Fruit fly (Drosophila melanogaster): ENCODE data around the gene Ho.
A peak's percentile ranks its signal among the peaks of the same experiment; 100 is the strongest.

Ho gene

dm6 chr3R:11656614-11657216, 22.8 kb upstream of the Ho start (continued):
- TF ChIP-seq corto (GFP tag; optimal IDR thresholded peaks at IDR 0.05) (peak; percentile 97), ttk (GFP tag; IDR thresholded peaks at IDR 0.05) (peak; percentile 95), CG2678 (tag; optimal IDR thresholded peaks at IDR 0.05) (peak; percentile 98), Sox102F (GFP tag; optimal IDR thresholded peaks at IDR 0.05) (peak; percentile 96), CG11696 (GFP tag; IDR thresholded peaks at IDR 0.05) (peak; percentile 91), dan (GFP tag; IDR thresholded peaks at IDR 0.05) (peak; percentile 71; the same call in 1 of the 2 replicates), Sry-β (GFP tag; optimal IDR thresholded peaks at IDR 0.05) (peak; percentile 59), CG9817 (tag; optimal IDR thresholded peaks at IDR 0.05) (peak; percentile 94), CG8089 (GFP tag; optimal IDR thresholded peaks at IDR 0.05) (peak; percentile 90), Optix (GFP tag; IDR thresholded peaks at IDR 0.05) (peak; percentile 96), lilli (GFP tag; optimal IDR thresholded peaks at IDR 0.05) (peak; percentile 98), D (optimal IDR thresholded peaks at IDR 0.05) (no peak), D (GFP tag; optimal IDR thresholded peaks at IDR 0.05) (peak; percentile 86), sna (GFP tag; IDR thresholded peaks at IDR 0.05; ENCODE audit: partially characterized antibody) (no peak), CG18476 (GFP tag; optimal IDR thresholded peaks at IDR 0.05) (peak; percentile 94), insv (GFP tag; optimal IDR thresholded peaks at IDR 0.05) (peak; percentile 37 to 51), MBD-R2 (GFP tag; IDR thresholded peaks at IDR 0.05) (peak; percentile 94), PHDP (tag; optimal IDR thresholded peaks at IDR 0.05) (peak; percentile 97), al (GFP tag; IDR thresholded peaks at IDR 0.05) (peak; percentile 97), onecut (GFP tag; IDR thresholded peaks at IDR 0.05) (peak; percentile 91), CG2116 (GFP tag; optimal IDR thresholded peaks at IDR 0.05) (peak; percentile 77), ara (GFP tag; IDR thresholded peaks at IDR 0.05) (peak; percentile 95), eve (GFP tag; optimal IDR thresholded peaks at IDR 0.05) (peak in 1 of 2 experiments; percentile 97), CG31224 (GFP tag; IDR thresholded peaks at IDR 0.05) (peak; percentile 94), Doc3 (GFP tag; IDR thresholded peaks at IDR 0.05; ENCODE audit: partially characterized antibody) (0 out of 3 replicates have a peak, but pooled peaks have one; percentile 13), CG8290 (GFP tag; optimal IDR thresholded peaks at IDR 0.05) (peak; percentile 80), CG8290 (tag; optimal IDR thresholded peaks at IDR 0.05) (peak in 1 of 2 experiments; percentile 96), usp (GFP tag; optimal IDR thresholded peaks at IDR 0.05) (no peak), unpg (GFP tag; optimal IDR thresholded peaks at IDR 0.05) (peak; percentile 97), CG3847 (GFP tag; IDR thresholded peaks at IDR 0.05) (peak; percentile 97), Asciz (GFP tag; optimal IDR thresholded peaks at IDR 0.05) (peak; percentile 93), sens (GFP tag) (peak; percentile 99), CG7963 (GFP tag; IDR thresholded peaks at IDR 0.05; ENCODE audit: partially characterized antibody) (no peak), CG15269 (tag; optimal IDR thresholded peaks at IDR 0.05) (peak; percentile 98), en (GFP tag; optimal IDR thresholded peaks at IDR 0.05) (peak; percentile 88), Rfx (GFP tag; IDR thresholded peaks at IDR 0.05) (peak; percentile 99), MTF-1 (GFP tag; optimal IDR thresholded peaks at IDR 0.05; ENCODE audit: borderline replicate concordance) (peak; percentile 92), h (optimal IDR thresholded peaks at IDR 0.05) (no peak), gsb (GFP tag; IDR thresholded peaks at IDR 0.05) (peak; percentile 95), HLH4C (GFP tag; IDR thresholded peaks at IDR 0.05; ENCODE audit: partially characterized antibody) (no peak), sr (GFP tag; IDR thresholded peaks at IDR 0.05) (peak; percentile 84), kah (GFP tag; optimal IDR thresholded peaks at IDR 0.05) (peak; percentile 86), CG17612 (GFP tag; IDR thresholded peaks at IDR 0.05) (peak; percentile 94), CG12071 (GFP tag; optimal IDR thresholded peaks at IDR 0.05) (peak; percentile 97), Camta (GFP tag; optimal IDR thresholded peaks at IDR 0.05) (peak; percentile 95), CG6175 (GFP tag; IDR thresholded peaks at IDR 0.05) (peak; percentile 96), gsb-n (tag; optimal IDR thresholded peaks at IDR 0.05) (peak; percentile 95), TFAM (GFP tag; optimal IDR thresholded peaks at IDR 0.05) (peak; percentile 68), CG1792 (GFP tag; optimal IDR thresholded peaks at IDR 0.05) (peak; percentile 92), ham (GFP tag; IDR thresholded peaks at IDR 0.05) (peak; percentile 92), sob (GFP tag; IDR thresholded peaks at IDR 0.05) (peak; percentile 97)
